Fruit fly (Drosophila melanogaster) whole organism, adult: ENCODE results near the gene CG8461.

ENCODE experiments used
- CG14711 ChIP-seq: fragments of 200-800 bp; sonication (Bioruptor generic); optimal IDR thresholded peaks from 2 replicates; lab custom pipeline; 2018; ENCODE audit warnings: missing biosample characterization, mild to moderate bottlenecking, missing genetic modification characterization, moderate library complexity
- CG5204 ChIP-seq: fragments of 200-800 bp; sonication (Bioruptor generic); optimal IDR thresholded peaks from 2 replicates; lab custom pipeline; 2016; ENCODE audit warnings: missing biosample characterization, missing genetic modification characterization
- CG7101 ChIP-seq: fragments of 200-800 bp; sonication (Bioruptor generic); optimal IDR thresholded peaks from 2 replicates; lab custom pipeline; 2018; ENCODE audit warnings: missing biosample characterization, mild to moderate bottlenecking, missing genetic modification characterization, moderate library complexity
- Clk ChIP-seq: fragments of 200-800 bp; sonication (Bioruptor generic); optimal IDR thresholded peaks from 2 replicates; lab custom pipeline; 2017; ENCODE audit warnings: missing biosample characterization, missing genetic modification characterization
- cic ChIP-seq: fragments of 200-800 bp; sonication (Bioruptor generic); optimal IDR thresholded peaks from 2 replicates; lab custom pipeline; 2017; ENCODE audit warnings: missing biosample characterization, mild to moderate bottlenecking, missing genetic modification characterization, moderate library complexity
- cnc ChIP-seq, 2 experiments: fragments of >200 bp; optimal IDR thresholded peaks; 2 replicates each; lab custom pipeline; 2017
- ovo ChIP-seq: fragments of 200-800 bp; sonication (Bioruptor generic); optimal IDR thresholded peaks from 2 replicates; lab custom pipeline; 2016; ENCODE audit warnings: missing biosample characterization, missing genetic modification characterization
- pad ChIP-seq: fragments of 200-800 bp; sonication (Bioruptor generic); optimal IDR thresholded peaks from 3 replicates; lab custom pipeline; 2017; ENCODE audit warnings: missing biosample characterization, missing genetic modification characterization, mild to moderate bottlenecking, moderate library complexity, missing genetic modification reagents
- toe ChIP-seq: fragments of 200-800 bp; sonication (Bioruptor generic); optimal IDR thresholded peaks from 2 replicates; lab custom pipeline; 2016; ENCODE audit warnings: missing biosample characterization, missing genetic modification characterization

DNA sequence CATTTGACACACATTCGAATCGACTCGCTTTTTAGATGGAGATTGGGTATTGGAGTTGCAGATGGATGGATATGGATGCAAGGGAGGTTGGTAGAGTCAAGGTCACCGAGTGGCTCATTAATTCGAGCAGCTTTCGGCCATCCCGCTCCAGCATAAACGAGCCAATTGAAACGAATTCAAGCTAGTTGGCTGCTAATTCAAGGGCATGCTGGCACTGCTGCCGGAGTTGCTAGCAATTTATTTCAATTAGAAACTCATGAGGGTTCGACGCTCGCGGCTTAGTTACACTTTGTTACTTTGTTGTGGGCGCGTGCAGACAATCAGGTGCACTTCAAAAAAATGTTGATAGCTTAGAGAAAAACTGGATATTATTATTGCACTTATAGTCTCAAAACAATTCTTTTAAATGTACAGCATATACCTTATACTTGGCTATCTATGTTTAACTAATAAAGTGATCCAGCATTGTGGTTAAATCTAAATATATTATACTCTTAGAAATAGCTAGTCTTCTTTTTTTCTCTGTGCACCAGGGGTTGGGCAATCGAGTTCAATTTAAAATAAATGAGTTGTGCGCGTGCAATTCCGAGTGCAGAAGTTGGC, 21.0 kb downstream of the CG8461 start:
- TF ChIP-seq cic, result no peak
- no peak for TF ChIP-seq ovo (GFP tag; lab: Kevin White, UChicago)
- TF ChIP-seq pad (GFP tag; lab: Kevin White, UChicago), result no peak
- no peak for TF ChIP-seq CG14711 (tag; lab: Kevin White, UChicago)
- TF ChIP-seq cnc (optimal IDR thresholded peaks at IDR 0.05; lab: Kevin White, UChicago), result no peak
- no peak for TF ChIP-seq CG7101 (tag; lab: Kevin White, UChicago)
- TF ChIP-seq toe (GFP tag; lab: Kevin White, UChicago), result no peak
- no peak for TF ChIP-seq CG5204 (GFP tag; lab: Kevin White, UChicago)
- no peak for TF ChIP-seq Clk
